Worm (Caenorhabditis elegans) whole organism, midembryonic: Measurements from ENCODE around the gene fbxb-108.

Experiments
- klf-2 ChIP-seq: fragments of 200-800 bp; sonication (Bioruptor generic); conservative IDR thresholded peaks from 2 replicates; pipeline ENCODE4 v1.3.6; 2022; ENCODE audit warnings: missing genetic modification reagents, missing genetic modification characterization, missing compliant biosample characterization
- tab-1 ChIP-seq: fragments of 200-800 bp; sonication (Bioruptor generic); IDR thresholded peaks from 2 replicates; pipeline ENCODE4 v1.3.6; 2022; ENCODE audit warnings: missing genetic modification characterization, missing compliant biosample characterization

- TF ChIP-seq klf-2 (GFP tag; lab: Robert Waterston, UW): no peak
- no peak for TF ChIP-seq tab-1 (GFP tag; lab: Robert Waterston, UW)
Measured at ce11 chrII:2730647-2731046, 34.1 kb upstream of the fbxb-108 start.
